Fruit fly (Drosophila melanogaster): ENCODE results near the gene mRpL45.

Gene mRpL45

DNA sequence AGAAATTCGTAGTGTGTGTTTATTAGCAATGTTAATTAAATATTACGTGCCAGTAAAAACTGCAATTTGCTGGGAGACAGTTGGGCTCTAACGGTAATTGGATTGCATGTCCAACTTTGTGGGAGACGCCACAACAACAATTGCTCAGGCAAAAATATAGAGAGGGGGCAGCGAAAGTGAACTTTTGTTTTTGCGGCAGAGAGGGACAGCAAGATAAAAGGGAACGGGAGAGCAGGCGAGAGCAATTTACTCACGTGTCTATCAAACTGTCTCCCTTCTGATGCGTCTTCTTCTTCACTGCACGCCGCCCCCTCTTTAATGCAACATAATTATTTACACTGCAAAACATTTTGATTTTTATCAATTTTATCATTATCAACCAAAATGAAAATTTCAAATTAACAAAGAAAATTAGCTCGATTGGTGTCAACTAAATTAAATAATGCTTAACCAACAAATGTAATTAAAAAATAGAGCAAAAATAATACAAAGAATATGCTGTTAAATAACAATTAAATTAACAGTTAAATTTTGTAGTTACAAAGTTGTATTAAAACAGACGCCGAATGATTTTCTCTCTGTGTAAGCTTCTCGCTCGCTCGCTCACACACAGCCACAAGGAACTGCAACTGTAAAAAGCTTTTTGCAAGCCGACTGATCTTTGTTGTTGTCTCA lies 49.1 kb downstream of the mRpL45 start (continued):
- peak; percentile 74 for TF ChIP-seq ewg (GFP tag; optimal IDR thresholded peaks at IDR 0.05)
- peak; percentile 78 for TF ChIP-seq CG10366 (GFP tag; IDR thresholded peaks at IDR 0.05)
- no peak for TF ChIP-seq Scr (GFP tag; IDR thresholded peaks at IDR 0.05; ENCODE audit: partially characterized antibody)
- no peak for TF ChIP-seq Dll (GFP tag; IDR thresholded peaks at IDR 0.05; ENCODE audit: partially characterized antibody)
- TF ChIP-seq CG17568 (GFP tag; optimal IDR thresholded peaks at IDR 0.05) = peak; percentile 49
- TF ChIP-seq CG4854 (GFP tag; optimal IDR thresholded peaks at IDR 0.05) = no peak
- TF ChIP-seq NC2α (GFP tag; optimal IDR thresholded peaks at IDR 0.05) = peak; percentile 58
- peak; percentile 94 for TF ChIP-seq CG17359 (tag; optimal IDR thresholded peaks at IDR 0.05)
- peak; percentile 88 for TF ChIP-seq CG12391 (tag; optimal IDR thresholded peaks at IDR 0.05)
- TF ChIP-seq da (GFP tag; optimal IDR thresholded peaks at IDR 0.05) = no peak
- TF ChIP-seq CG4617 (GFP tag; optimal IDR thresholded peaks at IDR 0.05; ENCODE audit: borderline replicate concordance) = peak; percentile 12
- peak; percentile 52 for TF ChIP-seq E2f1 (GFP tag; IDR thresholded peaks at IDR 0.05)
- no peak for TF ChIP-seq sna (GFP tag; IDR thresholded peaks at IDR 0.05; ENCODE audit: partially characterized antibody)
- peak; percentile 43; the same call in 1 of the 2 replicates for TF ChIP-seq wdn (GFP tag; IDR thresholded peaks at IDR 0.05)
- peak; percentile 53 for TF ChIP-seq CG3065 (GFP tag; optimal IDR thresholded peaks at IDR 0.05)
- peak; percentile 63; the same call in 2 of the 3 replicates for TF ChIP-seq ken (GFP tag; IDR thresholded peaks at IDR 0.05)
- TF ChIP-seq so (GFP tag; IDR thresholded peaks at IDR 0.05) = peak; percentile 66; the same call in 1 of the 3 replicates
- peak; percentile 84 for TF ChIP-seq unpg (GFP tag; optimal IDR thresholded peaks at IDR 0.05)
- 0 out of 2 replicates have a peak, but pooled peaks have one; percentile 25 for TF ChIP-seq chm (GFP tag; IDR thresholded peaks at IDR 0.05)
- TF ChIP-seq CG12104 (GFP tag; optimal IDR thresholded peaks at IDR 0.05) = peak; percentile 58
- peak; percentile 41; the same call in 1 of the 3 replicates for TF ChIP-seq tgo (GFP tag; IDR thresholded peaks at IDR 0.05)
- TF ChIP-seq bcd (GFP tag; optimal IDR thresholded peaks at IDR 0.05) = peak; percentile 87
- TF ChIP-seq CG16779 (GFP tag; IDR thresholded peaks at IDR 0.05) = no peak
- TF ChIP-seq CG14667 (GFP tag; IDR thresholded peaks at IDR 0.05) = peak; percentile 42; the same call in 1 of the 2 replicates
- TF ChIP-seq CG11696 (GFP tag; IDR thresholded peaks at IDR 0.05) = peak; percentile 62; the same call in 1 of the 2 replicates
- TF ChIP-seq eve (GFP tag; optimal IDR thresholded peaks at IDR 0.05) = peak in 1 of 2 experiments; percentile 92
- TF ChIP-seq CG17802 (tag; optimal IDR thresholded peaks at IDR 0.05) = peak; percentile 64
- TF ChIP-seq Sox100B (GFP tag; optimal IDR thresholded peaks at IDR 0.05) = peak; percentile 94
- TF ChIP-seq ranshi (GFP tag; IDR thresholded peaks at IDR 0.05) = peak; percentile 66; the same call in 1 of the 2 replicates
- TF ChIP-seq NK7.1 (GFP tag; optimal IDR thresholded peaks at IDR 0.05) = no peak
- TF ChIP-seq ham (GFP tag; IDR thresholded peaks at IDR 0.05) = no peak
- TF ChIP-seq knrl (GFP tag; IDR thresholded peaks at IDR 0.05; ENCODE audit: partially characterized antibody) = no peak
- peak; percentile 81 for TF ChIP-seq tin (GFP tag; optimal IDR thresholded peaks at IDR 0.05)
- TF ChIP-seq Dip2 (GFP tag; IDR thresholded peaks at IDR 0.05) = 0 out of 2 replicates have a peak, but pooled peaks have one; percentile 20
- peak; percentile 93 for TF ChIP-seq gem (tag; optimal IDR thresholded peaks at IDR 0.05)
- TF ChIP-seq tx (GFP tag; optimal IDR thresholded peaks at IDR 0.05) = peak; percentile 42
- peak; percentile 72 for TF ChIP-seq Hsf (GFP tag; optimal IDR thresholded peaks at IDR 0.05)
- TF ChIP-seq bowl (GFP tag; IDR thresholded peaks at IDR 0.05) = 0 out of 2 replicates have a peak, but pooled peaks have one; percentile 43
- peak; percentile 93 for TF ChIP-seq Drgx (GFP tag; IDR thresholded peaks at IDR 0.05)
- TF ChIP-seq CG17186 (GFP tag; optimal IDR thresholded peaks at IDR 0.05) = peak; percentile 32
- TF ChIP-seq CG13123 (GFP tag; optimal IDR thresholded peaks at IDR 0.05) = peak; percentile 55
- peak; percentile 66 for TF ChIP-seq CG6813 (GFP tag; optimal IDR thresholded peaks at IDR 0.05)
- TF ChIP-seq CG13775 (GFP tag; optimal IDR thresholded peaks at IDR 0.05) = peak; percentile 59
- TF ChIP-seq ac (GFP tag; optimal IDR thresholded peaks at IDR 0.05) = no peak
- TF ChIP-seq CG12769 (tag; optimal IDR thresholded peaks at IDR 0.05) = no peak
- TF ChIP-seq CG2889 (GFP tag; IDR thresholded peaks at IDR 0.05) = peak; percentile 40; the same call in 1 of the 3 replicates
- TF ChIP-seq crol (GFP tag; IDR thresholded peaks at IDR 0.05) = peak; percentile 47; the same call in 1 of the 2 replicates
- TF ChIP-seq Dip3 (GFP tag; optimal IDR thresholded peaks at IDR 0.05) = no peak
- no peak for TF ChIP-seq yki (optimal IDR thresholded peaks at IDR 0.05)
